Worm (Caenorhabditis elegans): ENCODE results near the gene dpy-9.

DNA sequence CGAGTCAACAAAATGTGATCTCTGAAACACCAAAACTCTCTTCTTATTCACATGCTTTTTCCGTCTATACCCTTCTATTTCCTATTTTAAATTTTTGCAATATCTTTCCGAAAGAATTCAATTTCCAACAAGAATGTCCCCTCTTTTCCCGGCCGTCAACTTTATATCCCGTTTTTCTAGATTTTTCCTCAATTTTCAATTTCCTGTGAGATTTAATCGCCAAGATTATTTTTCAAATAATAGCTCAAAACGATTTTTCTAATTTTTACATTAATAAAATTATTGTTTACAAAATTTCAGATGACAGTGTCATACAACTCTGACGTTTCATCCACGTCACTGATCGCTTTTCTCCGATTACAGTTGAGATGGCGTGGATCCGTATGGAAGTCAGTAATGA lies 24.3 kb upstream of the dpy-9 start, which contains the start of gene best-19:
- TF ChIP-seq R02D3.7 (tag; optimal IDR thresholded peaks at IDR 0.05) (no peak), nhr-43 (tag; optimal IDR thresholded peaks at IDR 0.05; ENCODE audit: poor library complexity, severe bottlenecking) (no peak), ztf-4 (tag; optimal IDR thresholded peaks at IDR 0.05) (no peak)

Measured in whole organism, L3 larva.